Worm (Caenorhabditis elegans): ENCODE measurements around the gene T28C6.8.

- TF ChIP-seq fkh-10 (GFP tag; optimal IDR thresholded peaks at IDR 0.05) (no peak), pqm-1 (tag; optimal IDR thresholded peaks at IDR 0.05) (no peak), nhr-11 (tag; optimal IDR thresholded peaks at IDR 0.05) (no peak), ama-1 (optimal IDR thresholded peaks at IDR 0.05) (no peak), tbx-2 (tag; optimal IDR thresholded peaks at IDR 0.05) (no peak), nhr-237 (tag; optimal IDR thresholded peaks at IDR 0.05) (no peak), ceh-16 (tag; optimal IDR thresholded peaks at IDR 0.05) (no peak), lin-15B (tag; optimal IDR thresholded peaks at IDR 0.05) (no peak), unc-39 (tag; optimal IDR thresholded peaks at IDR 0.05) (no peak), pha-4 (tag; optimal IDR thresholded peaks at IDR 0.05) (no peak), eor-1 (tag; optimal IDR thresholded peaks at IDR 0.05) (no peak), elt-1 (tag; optimal IDR thresholded peaks at IDR 0.05) (no peak)
Observed at ce11 chrIV:8872958-8873357, 42.4 kb upstream of the T28C6.8 start, which contains the start of gene C09G9.3.
